Worm (Caenorhabditis elegans) whole organism, L4 larva: Measurements from ENCODE around the gene lgc-8.

ENCODE experiments used
- F44E2.7 ChIP-seq: fragments of 200-800 bp; sonication (Bioruptor generic); IDR thresholded peaks from 2 replicates; pipeline ENCODE4 v2.1.2; 2022; ENCODE audit warnings: missing genetic modification characterization, missing compliant biosample characterization
- F49E8.2 ChIP-seq: sonication (generic microtip); optimal IDR thresholded peaks from 2 replicates; lab custom pipeline; 2016; ENCODE audit warnings: missing compliant biosample characterization, mild to moderate bottlenecking, missing genetic modification characterization, borderline replicate concordance
- T20F7.1 ChIP-seq: fragments of 200-800 bp; sonication (Bioruptor generic); optimal IDR thresholded peaks from 2 replicates; lab custom pipeline; 2018; ENCODE audit warnings: mild to moderate bottlenecking, missing genetic modification characterization, missing compliant biosample characterization
- Y105C5A.15 ChIP-seq: fragments of 200-800 bp; sonication (Bioruptor generic); IDR thresholded peaks from 2 replicates; pipeline ENCODE4 v1.3.6; 2022; ENCODE audit warnings: missing genetic modification characterization, missing compliant biosample characterization
- Y5F2A.4 ChIP-seq: fragments of 200-800 bp; sonication (Bioruptor generic); optimal IDR thresholded peaks from 2 replicates; lab custom pipeline; 2018; ENCODE audit warnings: mild to moderate bottlenecking, missing genetic modification characterization, missing compliant biosample characterization
- ZK337.2 ChIP-seq: fragments of 200-800 bp; sonication (Bioruptor generic); IDR thresholded peaks from 2 replicates; pipeline ENCODE4 v1.3.6; 2022; ENCODE audit warnings: missing genetic modification reagents, missing genetic modification characterization, missing compliant biosample characterization
- aha-1 ChIP-seq: fragments of 150-350 bp; peaks from one replicate; lab custom pipeline; 2014; ENCODE audit warnings: missing biosample characterization, missing genetic modification characterization
- ama-1 ChIP-seq: fragments of 150-350 bp; optimal IDR thresholded peaks from 2 replicates; lab custom pipeline; 2014; ENCODE audit warnings: inconsistent platforms, mixed read lengths
- attf-4 ChIP-seq: sonication (generic microtip); optimal IDR thresholded peaks from 3 replicates; lab custom pipeline; 2017; ENCODE audit warnings: missing biosample characterization, missing genetic modification characterization
- ceh-20 ChIP-seq: fragments of 200-800 bp; sonication (Bioruptor generic); IDR thresholded peaks from 2 replicates; pipeline ENCODE4 v1.3.6; 2022; ENCODE audit warnings: missing genetic modification reagents, missing genetic modification characterization, missing compliant biosample characterization
- ceh-44 ChIP-seq: fragments of 200-800 bp; sonication (Bioruptor generic); IDR thresholded peaks from 2 replicates; pipeline ENCODE4 v1.3.6; 2022; ENCODE audit warnings: missing genetic modification reagents, missing genetic modification characterization, missing compliant biosample characterization
- ceh-62 ChIP-seq: sonication (generic microtip); optimal IDR thresholded peaks from 2 replicates; lab custom pipeline; 2017; ENCODE audit warnings: missing biosample characterization, missing genetic modification characterization
- cey-2 ChIP-seq: sonication (generic microtip); optimal IDR thresholded peaks from 3 replicates; lab custom pipeline; 2017; ENCODE audit warnings: missing genetic modification characterization, mild to moderate bottlenecking, missing compliant biosample characterization, antibody characterized with exemption, borderline replicate concordance; ENCODE audit not compliant: insufficient read depth
- ctbp-1 ChIP-seq: fragments of 200-800 bp; sonication (Bioruptor generic); IDR thresholded peaks from 2 replicates; pipeline ENCODE4 v1.3.6; 2022; ENCODE audit warnings: missing genetic modification reagents, missing genetic modification characterization, missing compliant biosample characterization
- daf-8 ChIP-seq: fragments of 200-800 bp; sonication (Bioruptor generic); IDR thresholded peaks from 2 replicates; pipeline ENCODE4 v1.3.6; 2022; ENCODE audit warnings: missing genetic modification characterization, missing compliant biosample characterization
- hlh-11 ChIP-seq: fragments of 200-800 bp; sonication (Bioruptor generic); optimal IDR thresholded peaks from 2 replicates; lab custom pipeline; 2018; ENCODE audit warnings: mild to moderate bottlenecking, missing genetic modification characterization, missing compliant biosample characterization
- hlh-30 ChIP-seq: sonication (generic microtip); optimal IDR thresholded peaks from 2 replicates; lab custom pipeline; 2017; ENCODE audit warnings: antibody characterized with exemption, mild to moderate bottlenecking, missing genetic modification characterization, missing compliant biosample characterization; ENCODE audit not compliant: insufficient read depth
- hmg-1.1 ChIP-seq: fragments of 200-800 bp; sonication (Bioruptor generic); IDR thresholded peaks from 2 replicates; pipeline ENCODE4 v1.3.6; 2022; ENCODE audit warnings: missing genetic modification reagents, missing genetic modification characterization, missing compliant biosample characterization
- lin-1 ChIP-seq: fragments of 200-800 bp; sonication (Bioruptor generic); IDR thresholded peaks from 2 replicates; pipeline ENCODE4 v1.3.6; 2022; ENCODE audit warnings: missing genetic modification reagents, missing genetic modification characterization, missing compliant biosample characterization
- lin-13 ChIP-seq: fragments of 150-350 bp; optimal IDR thresholded peaks from 2 replicates; lab custom pipeline; 2014; ENCODE audit warnings: missing biosample characterization, missing genetic modification reagents, missing genetic modification characterization
- lin-15B ChIP-seq: fragments of 150-350 bp; sonication (generic microtip); optimal IDR thresholded peaks from 3 replicates; lab custom pipeline; 2014; ENCODE audit warnings: missing biosample characterization, missing genetic modification characterization
- lir-3 ChIP-seq: sonication (generic microtip); optimal IDR thresholded peaks from 2 replicates; lab custom pipeline; 2016; ENCODE audit warnings: mild to moderate bottlenecking, missing genetic modification characterization, missing compliant biosample characterization
- madf-5 ChIP-seq, 2 experiments: fragments of 200-800 bp; sonication (Bioruptor generic); IDR thresholded peaks; 2 replicates each; pipeline ENCODE4 v1.3.6; 2022; ENCODE audit warnings: missing compliant biosample characterization in 2 of 2, missing genetic modification characterization in 2 of 2
- nhr-102 ChIP-seq: sonication (generic microtip); optimal IDR thresholded peaks from 2 replicates; lab custom pipeline; 2016; ENCODE audit warnings: mild to moderate bottlenecking, missing genetic modification characterization, moderate library complexity, missing compliant biosample characterization
- nhr-111 ChIP-seq: fragments of 200-800 bp; sonication (Bioruptor generic); optimal IDR thresholded peaks from 2 replicates; lab custom pipeline; 2018; ENCODE audit warnings: mild to moderate bottlenecking, missing genetic modification characterization, missing compliant biosample characterization
- nhr-25 ChIP-seq: sonication (generic microtip); optimal IDR thresholded peaks from 2 replicates; lab custom pipeline; 2017; ENCODE audit warnings: missing genetic modification characterization, mild to moderate bottlenecking, missing compliant biosample characterization, antibody characterized with exemption, moderate library complexity, borderline replicate concordance; ENCODE audit not compliant: insufficient read depth
- nhr-28 ChIP-seq: fragments of 150-350 bp; optimal IDR thresholded peaks from 2 replicates; lab custom pipeline; 2014; ENCODE audit warnings: missing biosample characterization, missing genetic modification characterization
- nhr-41 ChIP-seq: fragments of 200-800 bp; sonication (Bioruptor generic); IDR thresholded peaks from 2 replicates; pipeline ENCODE4 v1.3.6; 2022; ENCODE audit warnings: missing genetic modification reagents, missing genetic modification characterization, missing compliant biosample characterization
- nhr-42 ChIP-seq: fragments of 200-800 bp; sonication (Bioruptor generic); IDR thresholded peaks from 2 replicates; pipeline ENCODE4 v1.3.6; 2022; ENCODE audit warnings: missing genetic modification characterization, missing compliant biosample characterization
- nhr-77 ChIP-seq: fragments of 150-350 bp; optimal IDR thresholded peaks from 2 replicates; lab custom pipeline; 2014; ENCODE audit warnings: missing biosample characterization, missing genetic modification characterization
- skn-1 ChIP-seq: fragments of 150-350 bp; optimal IDR thresholded peaks from 2 replicates; lab custom pipeline; 2014; ENCODE audit warnings: missing biosample characterization, missing genetic modification characterization
- snpc-1.2 ChIP-seq: fragments of 200-800 bp; sonication (Bioruptor generic); IDR thresholded peaks from 2 replicates; pipeline ENCODE4 v1.3.6; 2022; ENCODE audit warnings: missing genetic modification reagents, missing genetic modification characterization, missing compliant biosample characterization
- spr-1 ChIP-seq: sonication (generic microtip); optimal IDR thresholded peaks from 2 replicates; lab custom pipeline; 2016; ENCODE audit warnings: mild to moderate bottlenecking, missing genetic modification characterization, missing compliant biosample characterization
- tag-97 ChIP-seq: fragments of 200-800 bp; sonication (Bioruptor generic); IDR thresholded peaks from 2 replicates; pipeline ENCODE4 v1.3.6; 2022; ENCODE audit warnings: missing genetic modification characterization, missing compliant biosample characterization
- unc-62 ChIP-seq, 3 experiments: fragments of 150-350 bp in 1 of 3; sonication (generic microtip); optimal IDR thresholded peaks in 2 of 3; peaks in 1 of 3; 1 replicate in 1 of 3; 2 replicates in 2 of 3; lab custom pipeline; 2014 to 2017; ENCODE audit warnings: missing biosample characterization in 3 of 3, missing genetic modification characterization in 3 of 3, missing genetic modification reagents in 3 of 3, missing genotype in 1 of 3

lgc-8 gene

ce11 chrIV:14715500-14715899 is at the start of gene lgc-8:
Gene lgc-8, plus strand, starts transcription at chrIV:14715800.
- no peak for TF ChIP-seq ZK337.2 (GFP tag; lab: Robert Waterston, UW)
- TF ChIP-seq nhr-102: no peak
- no peak for TF ChIP-seq ceh-20 (GFP tag; lab: Robert Waterston, UW)
- no peak for TF ChIP-seq hlh-11
- TF ChIP-seq nhr-42 (GFP tag; lab: Robert Waterston, UW): no peak
- no peak for TF ChIP-seq lin-15B (tag; lab: Kevin White, UChicago)
- TF ChIP-seq madf-5 (GFP tag; IDR thresholded peaks at IDR 0.05; lab: Robert Waterston, UW): no peak
- TF ChIP-seq ceh-44 (GFP tag; lab: Robert Waterston, UW): no peak
- no peak for TF ChIP-seq spr-1 (tag; lab: Kevin White, UChicago)
- no peak for TF ChIP-seq nhr-41 (GFP tag; lab: Robert Waterston, UW)

- TF ChIP-seq nhr-77 (tag; lab: Kevin White, UChicago) (no peak), nhr-25 (peak; percentile 42), nhr-28 (peak; percentile 48), hlh-30 (tag; lab: Kevin White, UChicago) (peak; percentile 67), nhr-111 (no peak), skn-1 (tag; lab: Kevin White, UChicago) (no peak)
- TF ChIP-seq, all 104 proteins: peak for 3
Observed at ce11 chrIV:14675789-14676188, 39.8 kb upstream of the lgc-8 start.

- TF ChIP-seq nhr-42 (GFP tag; lab: Robert Waterston, UW) (no peak), aha-1 (tag; lab: Kevin White, UChicago) (peak; percentile 61), nhr-28 (peak; percentile 26)
Observed at ce11 chrIV:14677095-14677633, 38.4 kb upstream of the lgc-8 start, which contains the start of gene Y57G11C.31. Gene Y57G11C.31, plus strand, starts transcription at chrIV:14677370.

ce11 chrIV:14679060-14679459 is 36.5 kb upstream of the lgc-8 start:
- TF ChIP-seq unc-62 (GFP tag; optimal IDR thresholded peaks at IDR 0.05 in 1 of 2; lab: Kevin White, UChicago) (peak in 1 of 2 experiments; percentile 21), unc-62 (tag; optimal IDR thresholded peaks at IDR 0.05; lab: Kevin White, UChicago) (no peak), cey-2 (tag; lab: Kevin White, UChicago) (no peak), hmg-1.1 (GFP tag; lab: Robert Waterston, UW) (no peak), snpc-1.2 (GFP tag; lab: Robert Waterston, UW) (0 out of 2 replicates have a peak, but pooled peaks have one; percentile 19), daf-8 (GFP tag; lab: Robert Waterston, UW) (no peak), lin-1 (no peak), aha-1 (tag; lab: Kevin White, UChicago) (peak; percentile 65), T20F7.1 (GFP tag; lab: Kevin White, UChicago) (no peak)
- TF ChIP-seq, all 104 proteins: peak for 3

- TF ChIP-seq snpc-1.2 (GFP tag; lab: Robert Waterston, UW) (peak; percentile 45; the same call in 1 of the 2 replicates), ceh-62 (tag; lab: Kevin White, UChicago) (no peak)
Observed at ce11 chrIV:14687716-14688115, 27.9 kb upstream of the lgc-8 start.

ce11 chrIV:14699840-14700239 is 15.8 kb upstream of the lgc-8 start, which contains the start of gene haf-8:
Gene haf-8, minus strand, starts transcription at chrIV:14699940.
- no peak for TF ChIP-seq tag-97 (GFP tag; lab: Robert Waterston, UW)
- no peak for TF ChIP-seq F44E2.7 (GFP tag; lab: Robert Waterston, UW)
- TF ChIP-seq ama-1 (lab: Kevin White, UChicago): no peak
- no peak for TF ChIP-seq Y5F2A.4 (GFP tag; lab: Kevin White, UChicago)
- TF ChIP-seq ctbp-1 (GFP tag; lab: Robert Waterston, UW): no peak
- no peak for TF ChIP-seq Y105C5A.15
- no peak for TF ChIP-seq lin-13
- TF ChIP-seq hlh-11: no peak
- TF ChIP-seq attf-4 (tag; lab: Kevin White, UChicago): no peak
- no peak for TF ChIP-seq lir-3
- no peak for TF ChIP-seq F49E8.2
